Worm (Caenorhabditis elegans) whole organism, midembryonic: ENCODE results near the gene ZC404.15.

ENCODE experiments used
- T22C8.4 ChIP-seq: fragments of 200-800 bp; sonication (Bioruptor generic); IDR thresholded peaks from 2 replicates; pipeline ENCODE4 v1.3.6; 2022; ENCODE audit warnings: missing genetic modification characterization, missing compliant biosample characterization
- cog-1 ChIP-seq: sonication (generic microtip); optimal IDR thresholded peaks from 2 replicates; lab custom pipeline; 2016; ENCODE audit warnings: missing genetic modification characterization, missing compliant biosample characterization
- flt-1 ChIP-seq: fragments of 200-800 bp; sonication (Bioruptor generic); IDR thresholded peaks from 2 replicates; pipeline ENCODE4 v1.3.6; 2022; ENCODE audit warnings: missing genetic modification characterization, missing compliant biosample characterization
- klf-2 ChIP-seq: fragments of 200-800 bp; sonication (Bioruptor generic); conservative IDR thresholded peaks from 2 replicates; pipeline ENCODE4 v1.3.6; 2022; ENCODE audit warnings: missing genetic modification reagents, missing genetic modification characterization, missing compliant biosample characterization
- med-1 ChIP-seq: sonication (generic microtip); optimal IDR thresholded peaks from 2 replicates; lab custom pipeline; 2017; ENCODE audit warnings: missing genetic modification characterization, mild to moderate bottlenecking, missing compliant biosample characterization, antibody characterized with exemption, missing genetic modification reagents; ENCODE audit not compliant: insufficient read depth
- ref-1 ChIP-seq: fragments of 200-800 bp; sonication (Bioruptor generic); conservative IDR thresholded peaks from 2 replicates; pipeline ENCODE4 v1.3.6; 2022; ENCODE audit warnings: missing genetic modification reagents, missing genetic modification characterization, missing compliant biosample characterization
- tab-1 ChIP-seq: fragments of 200-800 bp; sonication (Bioruptor generic); IDR thresholded peaks from 2 replicates; pipeline ENCODE4 v1.3.6; 2022; ENCODE audit warnings: missing genetic modification characterization, missing compliant biosample characterization
- ztf-23 ChIP-seq: fragments of 200-800 bp; sonication (Bioruptor generic); IDR thresholded peaks from 2 replicates; pipeline ENCODE4 v1.3.6; 2022; ENCODE audit warnings: missing genetic modification reagents, missing genetic modification characterization, missing compliant biosample characterization
- ztf-29 ChIP-seq: fragments of 200-800 bp; sonication (Bioruptor generic); IDR thresholded peaks from 2 replicates; pipeline ENCODE4 v1.3.6; 2022; ENCODE audit warnings: missing genetic modification reagents, missing genetic modification characterization, missing compliant biosample characterization

Gene ZC404.15

DNA sequence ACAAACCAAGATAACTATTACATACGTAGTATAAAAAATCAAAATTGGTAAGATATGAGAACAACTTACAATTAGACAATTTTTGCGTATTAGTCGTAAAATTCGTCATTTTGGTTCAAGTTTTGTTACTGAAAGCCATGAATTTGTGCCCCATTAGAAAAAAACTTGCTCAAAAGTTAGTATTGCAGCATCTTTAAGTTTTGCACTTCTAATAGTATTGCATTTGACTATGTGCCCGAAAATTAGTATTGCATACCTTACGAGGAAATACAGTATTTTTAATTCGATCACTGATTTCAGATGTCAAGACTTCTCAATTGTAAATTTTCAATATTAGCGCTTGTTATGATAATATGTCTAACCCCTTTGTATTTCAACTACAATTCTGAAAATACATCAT, 41.2 kb downstream of the ZC404.15 start, which contains the start of gene T15B7.8:
T15B7.8 (plus strand) TSS at position 301 of the 400 bp plus-strand sequence.
- TF ChIP-seq tab-1 (GFP tag; lab: Robert Waterston, UW) (no peak), med-1 (GFP tag; lab: Kevin White, UChicago) (no peak), ztf-29 (GFP tag; lab: Robert Waterston, UW) (no peak)

DNA sequence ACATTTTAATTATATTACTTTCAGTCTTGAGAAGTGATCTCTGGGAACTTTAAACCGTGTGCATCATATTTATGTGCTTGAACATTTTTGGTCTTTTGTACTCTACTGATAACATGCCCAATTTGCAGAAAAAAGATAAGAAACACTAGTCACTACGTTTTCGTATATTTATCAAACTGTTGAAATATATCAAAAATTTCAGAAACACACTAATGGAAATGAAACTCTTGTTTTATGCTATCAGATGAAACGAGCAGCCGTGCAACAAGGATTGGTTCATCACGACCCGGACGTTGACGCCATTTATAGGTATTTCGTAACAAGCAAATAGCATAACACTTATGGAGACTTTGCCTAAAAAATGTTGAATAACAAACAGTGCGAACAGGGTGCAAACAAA, 43.2 kb downstream of the ZC404.15 start:
- no peak for TF ChIP-seq flt-1
- TF ChIP-seq ztf-23 (GFP tag; lab: Robert Waterston, UW): no peak
- no peak for TF ChIP-seq ztf-29 (GFP tag; lab: Robert Waterston, UW)
- no peak for TF ChIP-seq ref-1 (GFP tag; lab: Robert Waterston, UW)
- no peak for TF ChIP-seq T22C8.4 (GFP tag; lab: Robert Waterston, UW)
- no peak for TF ChIP-seq tab-1 (GFP tag; lab: Robert Waterston, UW)
- no peak for TF ChIP-seq med-1 (GFP tag; lab: Kevin White, UChicago)
- no peak for TF ChIP-seq cog-1 (tag; lab: Kevin White, UChicago)
- no peak for TF ChIP-seq klf-2 (GFP tag; lab: Robert Waterston, UW)

DNA sequence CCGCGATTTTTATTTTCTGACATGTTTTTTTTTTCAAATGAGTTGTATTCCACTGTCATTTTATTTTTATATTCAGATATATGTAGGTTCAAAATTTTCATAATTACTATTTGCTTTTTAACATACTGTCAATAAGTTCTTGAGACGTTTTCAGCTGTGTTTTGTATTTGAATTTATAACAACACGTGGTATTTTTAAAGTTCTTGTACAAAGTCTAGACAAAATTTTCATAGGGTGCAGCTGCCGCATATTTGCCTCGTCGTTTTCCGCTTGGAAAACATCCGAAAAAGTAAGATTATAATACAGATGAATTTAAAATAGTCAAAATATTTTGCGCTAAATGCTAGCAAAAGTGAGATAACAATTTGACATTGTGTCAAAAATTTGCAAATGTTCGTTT, 48.5 kb downstream of the ZC404.15 start, which contains the start of gene dmsr-15:
dmsr-15 (minus strand) TSS at position 101 of the 400 bp plus-strand sequence.
- TF ChIP-seq flt-1: no peak
- TF ChIP-seq ref-1 (GFP tag; lab: Robert Waterston, UW): no peak
- TF ChIP-seq med-1 (GFP tag; lab: Kevin White, UChicago): no peak
- no peak for TF ChIP-seq ztf-29 (GFP tag; lab: Robert Waterston, UW)
- no peak for TF ChIP-seq ztf-23 (GFP tag; lab: Robert Waterston, UW)
- no peak for TF ChIP-seq klf-2 (GFP tag; lab: Robert Waterston, UW)

DNA sequence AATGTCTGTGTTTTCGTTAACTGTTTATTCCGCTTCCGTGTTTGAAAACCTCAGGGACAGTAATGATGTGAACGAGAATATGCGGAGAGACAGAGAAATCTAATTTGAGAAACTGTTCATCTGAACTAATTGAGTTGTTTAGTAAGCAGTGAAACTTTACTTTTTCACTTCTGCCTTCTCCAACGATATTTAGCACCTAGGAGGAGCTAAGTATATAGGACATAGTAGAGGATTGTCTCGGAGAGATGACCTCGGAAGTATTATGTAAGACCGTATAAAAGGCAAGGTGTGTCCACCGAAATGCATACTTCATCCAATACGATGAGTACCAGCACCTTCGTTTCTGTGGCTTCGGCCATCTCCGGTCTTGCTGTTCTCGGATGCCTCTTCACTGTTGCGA, 49.1 kb downstream of the ZC404.15 start, which contains the start of gene col-141:
col-141 (plus strand) TSS at position 301 of the 400 bp plus-strand sequence.
- TF ChIP-seq cog-1 (tag; lab: Kevin White, UChicago) (no peak), med-1 (GFP tag; lab: Kevin White, UChicago) (no peak), flt-1 (no peak), ref-1 (GFP tag; lab: Robert Waterston, UW) (no peak), ztf-29 (GFP tag; lab: Robert Waterston, UW) (no peak), tab-1 (GFP tag; lab: Robert Waterston, UW) (no peak), ztf-23 (GFP tag; lab: Robert Waterston, UW) (no peak), klf-2 (GFP tag; lab: Robert Waterston, UW) (no peak), T22C8.4 (GFP tag; lab: Robert Waterston, UW) (no peak)

DNA sequence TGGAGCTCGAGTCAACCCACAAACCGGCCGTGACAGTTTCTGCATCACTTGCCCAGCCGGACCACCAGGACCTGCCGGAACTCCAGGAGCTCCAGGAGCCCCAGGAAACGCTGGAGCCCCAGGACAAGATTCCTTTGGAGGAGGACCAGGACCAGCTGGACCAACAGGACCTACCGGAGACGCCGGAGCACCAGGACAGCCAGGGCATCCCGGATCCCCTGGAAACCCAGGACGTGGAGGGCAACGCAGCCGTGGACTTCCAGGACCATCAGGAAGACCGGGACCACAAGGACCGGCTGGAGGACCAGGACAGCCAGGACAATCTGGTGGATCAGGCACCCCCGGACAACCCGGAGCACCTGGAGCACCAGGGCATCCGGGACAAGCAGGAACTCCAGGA, 49.8 kb downstream of the ZC404.15 start:
- TF ChIP-seq ztf-29 (GFP tag; lab: Robert Waterston, UW) (no peak), tab-1 (GFP tag; lab: Robert Waterston, UW) (no peak), med-1 (GFP tag; lab: Kevin White, UChicago) (no peak), ztf-23 (GFP tag; lab: Robert Waterston, UW) (no peak), ref-1 (GFP tag; lab: Robert Waterston, UW) (no peak), flt-1 (no peak), T22C8.4 (GFP tag; lab: Robert Waterston, UW) (no peak), cog-1 (tag; lab: Kevin White, UChicago) (no peak), klf-2 (GFP tag; lab: Robert Waterston, UW) (no peak)

DNA sequence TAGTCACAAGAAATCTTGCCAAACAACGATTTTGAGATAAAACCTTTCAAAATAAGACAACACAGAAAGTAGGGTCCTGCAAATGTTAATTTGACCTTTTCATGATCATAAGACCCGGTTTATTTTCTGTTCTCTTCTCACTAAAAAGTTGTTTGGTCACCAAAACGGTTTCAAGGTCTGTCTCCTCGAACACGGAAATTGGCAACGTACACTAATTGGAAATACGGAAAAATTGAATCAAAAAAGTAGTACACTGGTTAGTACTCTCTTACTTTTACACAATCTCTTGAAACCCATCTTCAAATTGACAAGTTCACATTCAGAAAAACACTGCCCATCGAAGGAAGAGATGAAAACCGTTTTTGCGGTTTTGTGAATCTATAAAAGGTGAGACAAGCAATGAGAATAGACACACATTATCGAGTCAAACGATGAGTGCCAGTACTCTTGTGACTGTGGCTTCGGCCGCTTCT, 50.5 kb downstream of the ZC404.15 start, which contains the start of gene col-142:
col-142 (plus strand) TSS at position 423 of the 473 bp plus-strand sequence.
- TF ChIP-seq med-1 (GFP tag; lab: Kevin White, UChicago): no peak
- no peak for TF ChIP-seq klf-2 (GFP tag; lab: Robert Waterston, UW)
- no peak for TF ChIP-seq flt-1

DNA sequence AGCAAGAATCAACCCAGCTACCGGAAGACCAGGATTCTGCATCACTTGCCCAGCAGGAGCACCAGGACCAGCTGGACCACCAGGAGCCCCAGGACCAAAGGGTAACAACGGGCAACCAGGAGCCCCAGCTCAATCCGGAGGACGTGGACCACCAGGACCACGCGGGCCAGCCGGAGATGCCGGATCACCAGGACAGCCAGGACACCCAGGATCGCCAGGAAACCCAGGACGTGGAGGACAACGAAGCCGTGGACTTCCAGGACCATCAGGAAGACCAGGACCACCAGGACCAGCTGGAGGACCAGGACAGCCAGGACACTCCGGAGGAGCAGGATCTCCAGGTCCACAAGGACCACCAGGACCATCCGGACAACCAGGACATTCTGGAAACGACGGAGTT, 51.3 kb downstream of the ZC404.15 start:
- TF ChIP-seq ref-1 (GFP tag; lab: Robert Waterston, UW) (no peak), med-1 (GFP tag; lab: Kevin White, UChicago) (no peak), flt-1 (no peak), ztf-29 (GFP tag; lab: Robert Waterston, UW) (no peak), ztf-23 (GFP tag; lab: Robert Waterston, UW) (no peak), T22C8.4 (GFP tag; lab: Robert Waterston, UW) (no peak), cog-1 (tag; lab: Kevin White, UChicago) (no peak), klf-2 (GFP tag; lab: Robert Waterston, UW) (no peak), tab-1 (GFP tag; lab: Robert Waterston, UW) (no peak)
